Worm (Caenorhabditis elegans) whole organism, L1 larva: ENCODE results near the gene nhr-72.

Experiments used
- C04F5.9 ChIP-seq: sonication (generic microtip); optimal IDR thresholded peaks from 2 replicates; lab custom pipeline; 2016; ENCODE audit warnings: missing genetic modification characterization, missing compliant biosample characterization
- C16A3.4 ChIP-seq: fragments of 150-350 bp; optimal IDR thresholded peaks from 2 replicates; lab custom pipeline; 2014; ENCODE audit warnings: missing biosample characterization, missing genetic modification characterization
- C34B4.2 ChIP-seq: sonication (generic microtip); optimal IDR thresholded peaks from 2 replicates; lab custom pipeline; 2017; ENCODE audit warnings: mild to moderate bottlenecking, missing genetic modification characterization, missing compliant biosample characterization
- F16B12.6 ChIP-seq: fragments of 150-350 bp; optimal IDR thresholded peaks from 2 replicates; lab custom pipeline; 2014; ENCODE audit warnings: missing biosample characterization, missing genetic modification characterization
- Y116A8C.19 ChIP-seq: sonication (generic microtip); optimal IDR thresholded peaks from 2 replicates; lab custom pipeline; 2016; ENCODE audit warnings: missing compliant biosample characterization, missing genetic modification characterization, borderline replicate concordance
- aly-2 ChIP-seq: fragments of 150-350 bp; optimal IDR thresholded peaks from 2 replicates; lab custom pipeline; 2014; ENCODE audit warnings: missing biosample characterization, missing genetic modification characterization
- ama-1 ChIP-seq: fragments of 150-350 bp; optimal IDR thresholded peaks from 2 replicates; lab custom pipeline; 2014
- blmp-1 ChIP-seq: fragments of 150-350 bp; optimal IDR thresholded peaks from 2 replicates; lab custom pipeline; 2014; ENCODE audit warnings: missing biosample characterization, missing genetic modification characterization
- ceh-63 ChIP-seq: fragments of 200-800 bp; sonication (Bioruptor generic); optimal IDR thresholded peaks from 2 replicates; lab custom pipeline; 2018; ENCODE audit warnings: mild to moderate bottlenecking, missing genetic modification characterization, missing compliant biosample characterization
- ceh-8 ChIP-seq: fragments of 200-800 bp; sonication (Bioruptor generic); optimal IDR thresholded peaks from 2 replicates; lab custom pipeline; 2018; ENCODE audit warnings: mild to moderate bottlenecking, missing genetic modification characterization, moderate library complexity, missing compliant biosample characterization
- ceh-88 ChIP-seq: fragments of 200-800 bp; sonication (Bioruptor generic); IDR thresholded peaks from 2 replicates; pipeline ENCODE4 v1.3.6; 2022; ENCODE audit warnings: missing genetic modification characterization, missing compliant biosample characterization
- ces-1 ChIP-seq: fragments of 150-350 bp; optimal IDR thresholded peaks from 2 replicates; lab custom pipeline; 2014; ENCODE audit warnings: missing biosample characterization, missing genetic modification reagents, missing genetic modification characterization
- dsc-1 ChIP-seq: sonication (generic microtip); optimal IDR thresholded peaks from 2 replicates; lab custom pipeline; 2016; ENCODE audit warnings: mild to moderate bottlenecking, missing genetic modification characterization, missing compliant biosample characterization
- egl-27 ChIP-seq, 2 experiments: fragments of 150-350 bp in 1 of 2; sonication (generic microtip); optimal IDR thresholded peaks; 3 replicates each; lab custom pipeline; 2017 to 2018; ENCODE audit warnings: missing biosample characterization in 2 of 2, missing genetic modification characterization in 2 of 2, missing genetic modification reagents in 2 of 2
- elt-2 ChIP-seq: sonication (generic microtip); optimal IDR thresholded peaks from 2 replicates; lab custom pipeline; 2016; ENCODE audit warnings: missing genetic modification characterization, mild to moderate bottlenecking, inconsistent platforms, missing compliant biosample characterization, missing genetic modification reagents
- elt-3 ChIP-seq, 6 experiments: fragments of 150-350 bp in 1 of 6; sonication (generic microtip); optimal IDR thresholded peaks; 2 replicates each; lab custom pipeline; 2017 to 2018; ENCODE audit warnings: missing biosample characterization in 6 of 6, missing genetic modification characterization in 6 of 6, inconsistent platforms in 1 of 6
- fkh-10 ChIP-seq: sonication (generic microtip); optimal IDR thresholded peaks from 2 replicates; lab custom pipeline; 2017; ENCODE audit warnings: missing biosample characterization, missing genetic modification reagents, missing genetic modification characterization
- fos-1 ChIP-seq: fragments of 150-350 bp; optimal IDR thresholded peaks from 2 replicates; lab custom pipeline; 2014; ENCODE audit warnings: missing biosample characterization, missing genetic modification characterization
- hpl-2 ChIP-seq: fragments of 150-350 bp; optimal IDR thresholded peaks from 2 replicates; lab custom pipeline; 2014; ENCODE audit warnings: missing biosample characterization, missing genetic modification reagents, missing genetic modification characterization
- irx-1 ChIP-seq: sonication (generic microtip); optimal IDR thresholded peaks from 2 replicates; lab custom pipeline; 2016; ENCODE audit warnings: missing genetic modification characterization, missing compliant biosample characterization
- lin-13 ChIP-seq: fragments of 150-350 bp; optimal IDR thresholded peaks from 2 replicates; lab custom pipeline; 2014; ENCODE audit warnings: missing biosample characterization, missing genetic modification reagents, missing genetic modification characterization
- lin-14 ChIP-seq: fragments of 200-800 bp; sonication (Bioruptor generic); optimal IDR thresholded peaks from 2 replicates; lab custom pipeline; 2018; ENCODE audit warnings: mild to moderate bottlenecking, missing genetic modification characterization, moderate library complexity, missing compliant biosample characterization
- lin-35 ChIP-seq, 2 experiments: fragments of 150-350 bp; optimal IDR thresholded peaks; 2 replicates each; lab custom pipeline; 2014; ENCODE audit warnings: missing biosample characterization in 2 of 2, missing genetic modification characterization in 2 of 2, missing genetic modification reagents in 2 of 2
- lsy-2 ChIP-seq, 2 experiments: fragments of 150-350 bp; optimal IDR thresholded peaks; 2 replicates each; lab custom pipeline; 2014; ENCODE audit warnings: missing biosample characterization in 2 of 2, missing genetic modification characterization in 2 of 2
- mdl-1 ChIP-seq, 2 experiments: fragments of 150-350 bp; optimal IDR thresholded peaks; 2 replicates each; lab custom pipeline; 2014 to 2017; ENCODE audit warnings: missing biosample characterization in 2 of 2, missing genetic modification characterization in 2 of 2, inconsistent platforms in 1 of 2
- mef-2 ChIP-seq: fragments of 150-350 bp; optimal IDR thresholded peaks from 2 replicates; lab custom pipeline; 2014; ENCODE audit warnings: missing biosample characterization, missing genetic modification characterization
- mep-1 ChIP-seq: fragments of 150-350 bp; optimal IDR thresholded peaks from 2 replicates; lab custom pipeline; 2014; ENCODE audit warnings: missing biosample characterization, missing genetic modification characterization
- nhr-11 ChIP-seq: fragments of 150-350 bp; optimal IDR thresholded peaks from 2 replicates; lab custom pipeline; 2014; ENCODE audit warnings: missing biosample characterization, missing genetic modification characterization
- nhr-20 ChIP-seq: sonication (generic microtip); optimal IDR thresholded peaks from 2 replicates; lab custom pipeline; 2016; ENCODE audit warnings: mild to moderate bottlenecking, missing genetic modification characterization, missing compliant biosample characterization
- nhr-237 ChIP-seq: fragments of 150-350 bp; optimal IDR thresholded peaks from 2 replicates; lab custom pipeline; 2014; ENCODE audit warnings: missing biosample characterization, missing genetic modification characterization
- nhr-28 ChIP-seq: fragments of 150-350 bp; optimal IDR thresholded peaks from 2 replicates; lab custom pipeline; 2014; ENCODE audit warnings: missing biosample characterization, missing genetic modification characterization
- nhr-47 ChIP-seq: sonication (generic microtip); optimal IDR thresholded peaks from 2 replicates; lab custom pipeline; 2016; ENCODE audit warnings: mild to moderate bottlenecking, missing genetic modification characterization, moderate library complexity, missing compliant biosample characterization
- nhr-71 ChIP-seq: sonication (generic microtip); optimal IDR thresholded peaks from 2 replicates; lab custom pipeline; 2016; ENCODE audit warnings: mild to moderate bottlenecking, missing genetic modification characterization, moderate library complexity, missing compliant biosample characterization
- nhr-76 ChIP-seq: sonication (generic microtip); optimal IDR thresholded peaks from 2 replicates; lab custom pipeline; 2017; ENCODE audit warnings: missing biosample characterization, missing genetic modification characterization
- nhr-77 ChIP-seq: fragments of 150-350 bp; optimal IDR thresholded peaks from 2 replicates; lab custom pipeline; 2014; ENCODE audit warnings: missing biosample characterization, missing genetic modification characterization
- pag-3 ChIP-seq: sonication (generic microtip); optimal IDR thresholded peaks from 2 replicates; lab custom pipeline; 2017; ENCODE audit warnings: missing genetic modification characterization, mild to moderate bottlenecking, missing compliant biosample characterization, antibody characterized with exemption, borderline replicate concordance; ENCODE audit not compliant: insufficient read depth
- pqm-1 ChIP-seq: sonication (generic microtip); optimal IDR thresholded peaks from 3 replicates; lab custom pipeline; 2017; ENCODE audit warnings: missing biosample characterization, missing genetic modification characterization
- skn-1 ChIP-seq: fragments of 150-350 bp; optimal IDR thresholded peaks from 2 replicates; lab custom pipeline; 2014; ENCODE audit warnings: missing biosample characterization, missing genetic modification characterization
- snpc-4 ChIP-seq: fragments of 150-350 bp; optimal IDR thresholded peaks from 2 replicates; lab custom pipeline; 2014; ENCODE audit warnings: missing biosample characterization, missing genetic modification characterization
- snu-23 ChIP-seq: sonication (generic microtip); optimal IDR thresholded peaks from 2 replicates; lab custom pipeline; 2016; ENCODE audit warnings: missing genetic modification characterization, missing compliant biosample characterization
- sptf-1 ChIP-seq: fragments of 150-350 bp; optimal IDR thresholded peaks from 2 replicates; lab custom pipeline; 2014; ENCODE audit warnings: missing biosample characterization, missing genetic modification characterization
- swsn-7 ChIP-seq: sonication (generic microtip); optimal IDR thresholded peaks from 2 replicates; lab custom pipeline; 2016; ENCODE audit warnings: missing genetic modification characterization, missing compliant biosample characterization
- tbx-2 ChIP-seq: sonication (generic microtip); optimal IDR thresholded peaks from 2 replicates; lab custom pipeline; 2016; ENCODE audit warnings: missing genetic modification characterization, missing compliant biosample characterization
- unc-30 ChIP-seq: sonication (generic microtip); optimal IDR thresholded peaks from 2 replicates; lab custom pipeline; 2017; ENCODE audit warnings: missing biosample characterization, missing genetic modification characterization
- unc-86 ChIP-seq: sonication (generic microtip); optimal IDR thresholded peaks from 2 replicates; lab custom pipeline; 2016; ENCODE audit warnings: missing genetic modification characterization, missing compliant biosample characterization
- unc-98 ChIP-seq: fragments of 200-800 bp; sonication (Bioruptor generic); IDR thresholded peaks from 2 replicates; pipeline ENCODE4 v1.3.6; 2022; ENCODE audit warnings: missing genetic modification characterization, missing compliant biosample characterization
- vab-15 ChIP-seq: sonication (generic microtip); optimal IDR thresholded peaks from 2 replicates; lab custom pipeline; 2017; ENCODE audit warnings: missing genotype, mild to moderate bottlenecking, missing genetic modification characterization, missing compliant biosample characterization
- xbp-1 ChIP-seq: sonication (generic microtip); optimal IDR thresholded peaks from 2 replicates; lab custom pipeline; 2016; ENCODE audit warnings: missing genetic modification characterization, missing compliant biosample characterization
- ztf-11 ChIP-seq, 2 experiments: sonication (generic microtip); optimal IDR thresholded peaks; 2 replicates each; lab custom pipeline; 2016 to 2017; ENCODE audit warnings: missing genetic modification characterization in 2 of 2, missing biosample characterization in 1 of 2, missing compliant biosample characterization in 1 of 2

Gene nhr-72

DNA sequence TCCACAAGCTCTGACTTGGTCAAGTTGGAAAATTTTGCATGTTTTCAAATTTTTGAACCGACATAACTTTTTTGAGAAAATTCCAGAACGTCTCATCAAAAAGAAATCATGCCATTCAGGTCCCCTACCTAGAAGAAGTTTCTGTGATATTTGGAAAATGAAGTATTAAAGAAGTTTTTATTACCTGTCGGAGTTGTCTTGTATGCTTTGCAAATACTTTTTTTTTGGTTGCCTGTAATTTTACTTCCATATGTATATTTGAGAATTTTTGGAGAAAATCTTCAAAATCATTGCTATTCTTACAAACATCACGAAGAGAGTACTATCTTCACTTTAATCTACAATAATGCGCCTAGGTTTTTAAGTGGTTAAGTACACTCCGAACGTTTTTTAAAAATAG lies at the start of gene nhr-72:
Gene nhr-72, minus strand, starts transcription at position 101 of the 400 bp plus-strand sequence.
- TF ChIP-seq sptf-1 (no peak), xbp-1 (tag; lab: Kevin White, UChicago) (no peak), F16B12.6 (no peak), lin-13 (no peak), lin-35 (GFP tag; optimal IDR thresholded peaks at IDR 0.05; lab: Kevin White, UChicago) (no peak), mep-1 (tag; lab: Kevin White, UChicago) (no peak), lin-14 (GFP tag; lab: Kevin White, UChicago) (no peak), dsc-1 (no peak), C04F5.9 (tag; lab: Kevin White, UChicago) (no peak), mdl-1 (tag; optimal IDR thresholded peaks at IDR 0.05; lab: Kevin White, UChicago) (no peak)

DNA sequence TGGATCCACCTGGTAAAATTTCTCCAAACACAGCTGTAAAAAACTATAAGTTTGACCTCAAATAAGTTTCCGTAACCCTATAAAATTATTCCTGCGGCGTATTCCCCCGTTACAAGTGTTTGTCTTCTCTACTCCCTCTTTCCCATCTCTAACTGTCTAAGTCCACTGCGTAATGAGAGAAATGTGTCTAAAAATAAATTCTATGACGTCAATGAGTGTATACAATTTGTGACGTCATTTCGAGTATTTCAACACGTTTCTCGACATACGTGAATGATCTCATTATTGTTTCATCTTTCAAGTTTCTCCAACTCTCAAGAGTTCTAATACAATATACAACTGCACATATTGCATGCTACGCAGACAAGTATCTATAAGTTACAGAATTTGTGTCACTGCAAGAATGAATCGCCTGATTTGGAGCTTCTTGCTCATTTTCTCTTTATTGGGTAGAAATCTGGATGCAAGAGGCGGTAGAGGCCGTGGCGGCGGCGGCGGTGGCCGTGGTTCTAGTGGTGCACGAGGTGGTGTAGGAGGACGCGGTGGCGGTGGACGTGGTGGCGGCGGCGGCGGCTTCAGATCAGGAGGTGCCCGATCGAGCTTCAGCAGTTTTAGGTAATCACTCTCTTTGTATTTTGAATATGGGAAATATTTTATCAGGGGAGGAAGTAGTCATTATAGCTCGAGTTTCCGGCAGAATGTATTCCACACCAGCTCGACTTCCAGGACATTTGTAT lies 47.4 kb upstream of the nhr-72 start, which contains the start of gene F53C3.6:
Gene F53C3.6, plus strand, starts transcription at position 385 of the 737 bp plus-strand sequence.
- TF ChIP-seq snpc-4, result peak; percentile 26
- TF ChIP-seq nhr-77, result peak; percentile 51
- TF ChIP-seq unc-98 (GFP tag; lab: Robert Waterston, UW), result 0 out of 2 replicates have a peak, but pooled peaks have one; percentile 16
- TF ChIP-seq mdl-1 (tag; optimal IDR thresholded peaks at IDR 0.05; lab: Kevin White, UChicago), result peak in 1 of 2 experiments; percentile 55
- TF ChIP-seq lin-14 (GFP tag; lab: Kevin White, UChicago), result peak; percentile 95
- TF ChIP-seq pqm-1 (tag; lab: Kevin White, UChicago), result no peak
- no peak for TF ChIP-seq C34B4.2 (tag; lab: Kevin White, UChicago)
- peak; percentile 98 for TF ChIP-seq mef-2 (tag; lab: Kevin White, UChicago)
- TF ChIP-seq ztf-11 (tag; optimal IDR thresholded peaks at IDR 0.05; lab: Kevin White, UChicago), result no peak
- TF ChIP-seq unc-30 (tag; lab: Kevin White, UChicago), result no peak
- peak; percentile 70 for TF ChIP-seq skn-1 (tag; lab: Kevin White, UChicago)
- peak; percentile 69 for TF ChIP-seq swsn-7 (tag; lab: Kevin White, UChicago)
- peak; percentile 51 for TF ChIP-seq lin-13
- peak; percentile 77 for TF ChIP-seq ceh-8 (GFP tag; lab: Kevin White, UChicago)
- TF ChIP-seq fkh-10 (GFP tag; lab: Kevin White, UChicago), result no peak
- peak; percentile 61 for TF ChIP-seq snu-23 (GFP tag; lab: Kevin White, UChicago)
- peak; percentile 26 for TF ChIP-seq C16A3.4
- no peak for TF ChIP-seq F16B12.6
- no peak for TF ChIP-seq nhr-237 (tag; lab: Kevin White, UChicago)
- TF ChIP-seq nhr-76 (tag; lab: Kevin White, UChicago), result no peak
- no peak for TF ChIP-seq ama-1 (lab: Kevin White, UChicago)
- peak; percentile 50 to 67 for TF ChIP-seq egl-27 (tag; optimal IDR thresholded peaks at IDR 0.05; lab: Kevin White, UChicago)
- TF ChIP-seq nhr-47 (tag; lab: Kevin White, UChicago), result peak; percentile 81
- TF ChIP-seq elt-3 (tag; optimal IDR thresholded peaks at IDR 0.05; lab: Kevin White, UChicago), result peak in 2 of 6 experiments; percentile 2 to 66
- TF ChIP-seq fos-1 (tag; lab: Kevin White, UChicago), result peak; percentile 51
- peak; percentile 31 to 71 for TF ChIP-seq lin-35 (GFP tag; optimal IDR thresholded peaks at IDR 0.05; lab: Kevin White, UChicago)
- TF ChIP-seq Y116A8C.19 (tag; lab: Kevin White, UChicago), result no peak
- peak; percentile 65 for TF ChIP-seq tbx-2 (tag; lab: Kevin White, UChicago)
- peak; percentile 64 for TF ChIP-seq nhr-20 (tag; lab: Kevin White, UChicago)
- TF ChIP-seq vab-15 (tag; lab: Kevin White, UChicago), result no peak
- TF ChIP-seq lsy-2 (tag; optimal IDR thresholded peaks at IDR 0.05; lab: Kevin White, UChicago), result peak; percentile 77
- peak; percentile 24 for TF ChIP-seq nhr-11 (tag; lab: Kevin White, UChicago)
- TF ChIP-seq nhr-71 (tag; lab: Kevin White, UChicago), result peak; percentile 91
- peak; percentile 64 for TF ChIP-seq xbp-1 (tag; lab: Kevin White, UChicago)
- peak; percentile 44 for TF ChIP-seq irx-1 (tag; lab: Kevin White, UChicago)
- peak; percentile 67 for TF ChIP-seq unc-86 (tag; lab: Kevin White, UChicago)
- TF ChIP-seq ceh-63 (GFP tag; lab: Kevin White, UChicago), result no peak
- peak; percentile 71 for TF ChIP-seq ces-1 (GFP tag; lab: Kevin White, UChicago)
- TF ChIP-seq hpl-2 (GFP tag; lab: Kevin White, UChicago), result no peak
- TF ChIP-seq mep-1 (tag; lab: Kevin White, UChicago), result peak; percentile 71
- no peak for TF ChIP-seq pag-3 (tag; lab: Kevin White, UChicago)
- TF ChIP-seq aly-2 (tag; lab: Kevin White, UChicago), result no peak
- peak; percentile 41 for TF ChIP-seq blmp-1 (tag; lab: Kevin White, UChicago)
- peak; percentile 26; the same call in 1 of the 2 replicates for TF ChIP-seq ceh-88 (GFP tag; lab: Robert Waterston, UW)
- TF ChIP-seq nhr-28 (tag; lab: Kevin White, UChicago), result no peak
- peak; percentile 4 for TF ChIP-seq elt-2 (tag; lab: Kevin White, UChicago)
